Worm (Caenorhabditis elegans) whole organism, L4 larva: ENCODE measurements around the gene fbxa-81.

Experiments
- R02D3.7 ChIP-seq: fragments of 150-350 bp; sonication (generic microtip); optimal IDR thresholded peaks from 3 replicates; lab custom pipeline; 2014; ENCODE audit warnings: missing biosample characterization, missing genetic modification characterization
- ZK337.2 ChIP-seq: fragments of 200-800 bp; sonication (Bioruptor generic); IDR thresholded peaks from 2 replicates; pipeline ENCODE4 v1.3.6; 2022; ENCODE audit warnings: missing genetic modification reagents, missing genetic modification characterization, missing compliant biosample characterization
- ceh-82 ChIP-seq: sonication (generic microtip); optimal IDR thresholded peaks from 2 replicates; lab custom pipeline; 2017; ENCODE audit warnings: missing biosample characterization, missing genetic modification characterization
- dmd-8 ChIP-seq: fragments of 200-800 bp; sonication (Bioruptor generic); IDR thresholded peaks from 2 replicates; pipeline ENCODE4 v1.3.6; 2022; ENCODE audit warnings: missing genetic modification characterization, missing compliant biosample characterization
- dpl-1 ChIP-seq: fragments of 150-350 bp; optimal IDR thresholded peaks from 2 replicates; lab custom pipeline; 2014; ENCODE audit warnings: missing biosample characterization, missing genetic modification reagents, missing genetic modification characterization
- lin-39 ChIP-seq: fragments of 150-350 bp; optimal IDR thresholded peaks from 2 replicates; lab custom pipeline; 2014; ENCODE audit warnings: missing biosample characterization, missing genetic modification reagents, missing genetic modification characterization
- lir-3 ChIP-seq: sonication (generic microtip); optimal IDR thresholded peaks from 2 replicates; lab custom pipeline; 2016; ENCODE audit warnings: mild to moderate bottlenecking, missing genetic modification characterization, missing compliant biosample characterization
- mep-1 ChIP-seq: fragments of 150-350 bp; sonication (generic microtip); optimal IDR thresholded peaks from 3 replicates; lab custom pipeline; 2014; ENCODE audit warnings: missing biosample characterization, missing genetic modification characterization
- nhr-77 ChIP-seq: fragments of 150-350 bp; optimal IDR thresholded peaks from 2 replicates; lab custom pipeline; 2014; ENCODE audit warnings: missing biosample characterization, missing genetic modification characterization
- pha-4 ChIP-seq, 2 experiments: fragments of 150-350 bp in 1 of 2; fragments of 200-800 bp in 1 of 2; sonication (Bioruptor generic) in 1 of 2; IDR thresholded peaks in 1 of 2; optimal IDR thresholded peaks in 1 of 2; 2 replicates each; pipeline versions ENCODE4 v1.3.6 to Lab custom; 2014 to 2022; ENCODE audit warnings: missing genetic modification characterization in 2 of 2, missing genetic modification reagents in 2 of 2, missing biosample characterization in 1 of 2, missing compliant biosample characterization in 1 of 2
- unc-39 ChIP-seq: sonication (generic microtip); optimal IDR thresholded peaks from 2 replicates; lab custom pipeline; 2017; ENCODE audit warnings: missing biosample characterization, missing genetic modification characterization
- unc-62 ChIP-seq, 3 experiments: fragments of 150-350 bp in 1 of 3; sonication (generic microtip); optimal IDR thresholded peaks in 2 of 3; peaks in 1 of 3; 1 replicate in 1 of 3; 2 replicates in 2 of 3; lab custom pipeline; 2014 to 2017; ENCODE audit warnings: missing biosample characterization in 3 of 3, missing genetic modification characterization in 3 of 3, missing genetic modification reagents in 3 of 3, missing genotype in 1 of 3

ce11 chrX:14523275-14523674 is 18.6 kb downstream of the fbxa-81 start, which contains the start of gene nspc-16:
- TF ChIP-seq lir-3 (tag; lab: Kevin White, UChicago) (no peak), ceh-82 (no peak), ZK337.2 (no peak), nhr-77 (no peak), lin-39 (tag; lab: Kevin White, UChicago) (no peak), mep-1 (no peak), unc-62 (GFP tag; optimal IDR thresholded peaks at IDR 0.05 in 1 of 2; lab: Kevin White, UChicago) (no peak), unc-62 (tag; optimal IDR thresholded peaks at IDR 0.05; lab: Kevin White, UChicago) (no peak), dmd-8 (no peak), dpl-1 (no peak), pha-4 (GFP tag; IDR thresholded peaks at IDR 0.05; lab: Robert Waterston, UW) (no peak), pha-4 (tag; optimal IDR thresholded peaks at IDR 0.05; lab: Kevin White, UChicago) (no peak), R02D3.7 (tag; lab: Kevin White, UChicago) (no peak), unc-39 (tag; lab: Kevin White, UChicago) (no peak)
